Fruit fly (Drosophila melanogaster) whole organism, embryonic: ENCODE measurements around the gene Obp19c.

Experiments
- Blimp-1 ChIP-seq: fragments of 200-800 bp; sonication (Bioruptor generic); optimal IDR thresholded peaks from 3 replicates; lab custom pipeline; 2018; ENCODE audit warnings: missing biosample characterization, missing genetic modification characterization, mild to moderate bottlenecking, moderate library complexity, missing genetic modification reagents
- CG11093 ChIP-seq: fragments of 200-800 bp; sonication (Bioruptor generic); IDR thresholded peaks from 3 replicates; pipeline ENCODE4 v1.3.6; 2022; ENCODE audit warnings: missing biosample characterization, missing genetic modification characterization
- CG11723 ChIP-seq: fragments of 200-800 bp; sonication (Bioruptor generic); optimal IDR thresholded peaks from 2 replicates; lab custom pipeline; 2017; ENCODE audit warnings: missing biosample characterization, mild to moderate bottlenecking, missing genetic modification characterization
- CG13287 ChIP-seq: fragments of 200-800 bp; sonication (Bioruptor generic); IDR thresholded peaks from 2 replicates; pipeline ENCODE4 v1.3.6; 2022; ENCODE audit warnings: missing biosample characterization, missing genetic modification characterization; ENCODE audit not compliant: partially characterized antibody
- CG14710 ChIP-seq: fragments of 200-800 bp; sonication (Bioruptor generic); optimal IDR thresholded peaks from 3 replicates; lab custom pipeline; 2019; ENCODE audit warnings: missing biosample characterization, mild to moderate bottlenecking, missing genetic modification characterization, moderate library complexity
- CG15011 ChIP-seq: fragments of 200-800 bp; sonication (Bioruptor generic); optimal IDR thresholded peaks from 3 replicates; lab custom pipeline; 2018; ENCODE audit warnings: missing biosample characterization, mild to moderate bottlenecking, missing genetic modification characterization
- CG3065 ChIP-seq: fragments of 200-800 bp; sonication (Bioruptor generic); optimal IDR thresholded peaks from 2 replicates; lab custom pipeline; 2016; ENCODE audit warnings: missing biosample characterization, missing genetic modification characterization
- CG32532 ChIP-seq: fragments of 200-800 bp; sonication (Bioruptor generic); IDR thresholded peaks from 2 replicates; pipeline ENCODE4 v1.3.6; 2022; ENCODE audit warnings: missing biosample characterization, missing genetic modification characterization
- CG3995 ChIP-seq: fragments of 200-800 bp; sonication (Bioruptor generic); optimal IDR thresholded peaks from 3 replicates; lab custom pipeline; 2016; ENCODE audit warnings: missing biosample characterization, missing genetic modification characterization
- CG4820 ChIP-seq: fragments of 200-800 bp; sonication (Bioruptor generic); optimal IDR thresholded peaks from 3 replicates; lab custom pipeline; 2016; ENCODE audit warnings: missing biosample characterization, missing genetic modification characterization
- CG5953 ChIP-seq: fragments of 200-800 bp; sonication (Bioruptor generic); IDR thresholded peaks from 2 replicates; pipeline ENCODE4 v1.3.6; 2022; ENCODE audit warnings: missing biosample characterization, missing genetic modification characterization
- CG6813 ChIP-seq: fragments of 200-800 bp; sonication (Bioruptor generic); optimal IDR thresholded peaks from 2 replicates; lab custom pipeline; 2017; ENCODE audit warnings: missing biosample characterization, missing genetic modification characterization, mild to moderate bottlenecking, moderate library complexity, missing genetic modification reagents
- CG6854 ChIP-seq: fragments of 200-800 bp; sonication (Bioruptor generic); optimal IDR thresholded peaks from 3 replicates; lab custom pipeline; 2017; ENCODE audit warnings: missing biosample characterization, mild to moderate bottlenecking, missing genetic modification characterization
- CG8765 ChIP-seq: fragments of 200-800 bp; sonication (Bioruptor generic); IDR thresholded peaks from 2 replicates; pipeline ENCODE4 v1.3.6; 2022; ENCODE audit warnings: missing biosample characterization, missing genetic modification characterization
- CG8924 ChIP-seq: fragments of 200-800 bp; optimal IDR thresholded peaks from 3 replicates; lab custom pipeline; 2019; ENCODE audit warnings: missing biosample characterization, mild to moderate bottlenecking, missing genetic modification characterization, moderate library complexity
- Camta ChIP-seq: fragments of 200-800 bp; sonication (Bioruptor generic); optimal IDR thresholded peaks from 2 replicates; lab custom pipeline; 2016; ENCODE audit warnings: missing biosample characterization, missing genetic modification characterization
- D19B ChIP-seq: fragments of 200-800 bp; sonication (Bioruptor generic); optimal IDR thresholded peaks from 2 replicates; lab custom pipeline; 2017; ENCODE audit warnings: missing biosample characterization, mild to moderate bottlenecking, missing genetic modification characterization
- Dip3 ChIP-seq: fragments of 200-800 bp; sonication (Bioruptor generic); optimal IDR thresholded peaks from 3 replicates; lab custom pipeline; 2016; ENCODE audit warnings: missing biosample characterization, missing genetic modification characterization
- Ets97D ChIP-seq: fragments of 200-800 bp; sonication (Bioruptor generic); optimal IDR thresholded peaks from 3 replicates; lab custom pipeline; 2016; ENCODE audit warnings: missing biosample characterization, missing genetic modification characterization
- Jarid2 ChIP-seq: fragments of 200-800 bp; sonication (Bioruptor generic); optimal IDR thresholded peaks from 3 replicates; lab custom pipeline; 2017; ENCODE audit warnings: mild to moderate bottlenecking, missing biosample characterization, missing genetic modification reagents, missing genetic modification characterization
- Lpt ChIP-seq: fragments of >200 bp; optimal IDR thresholded peaks from 2 replicates; lab custom pipeline; 2018; ENCODE audit warnings: missing biosample characterization, missing genetic modification characterization
- Rfx ChIP-seq: fragments of 200-800 bp; sonication (Bioruptor generic); IDR thresholded peaks from 2 replicates; pipeline ENCODE4 v1.3.6; 2022; ENCODE audit warnings: missing biosample characterization, missing genetic modification characterization
- Scr ChIP-seq: fragments of 200-800 bp; sonication (Bioruptor generic); IDR thresholded peaks from 2 replicates; pipeline ENCODE4 v1.3.6; 2022; ENCODE audit warnings: missing biosample characterization, missing genetic modification characterization; ENCODE audit not compliant: partially characterized antibody
- Sox100B ChIP-seq: fragments of 200-800 bp; sonication (Bioruptor generic); optimal IDR thresholded peaks from 3 replicates; lab custom pipeline; 2018; ENCODE audit warnings: missing biosample characterization, mild to moderate bottlenecking, missing genetic modification characterization
- TFAM ChIP-seq: fragments of 200-800 bp; sonication (Bioruptor generic); optimal IDR thresholded peaks from 2 replicates; lab custom pipeline; 2017; ENCODE audit warnings: missing biosample characterization, missing genetic modification characterization, inconsistent platforms
- Trl ChIP-seq, 3 experiments: fragments of >200 bp in 2 of 3; fragments of 200-800 bp in 1 of 3; sonication (Bioruptor generic) in 1 of 3; optimal IDR thresholded peaks; 2 replicates in 1 of 3; 3 replicates in 2 of 3; lab custom pipeline; 2016 to 2017; ENCODE audit warnings: missing biosample characterization in 1 of 3, missing genetic modification characterization in 1 of 3
- Xbp1 ChIP-seq: fragments of 200-800 bp; sonication (Bioruptor generic); optimal IDR thresholded peaks from 3 replicates; lab custom pipeline; 2016; ENCODE audit warnings: missing biosample characterization, mild to moderate bottlenecking, missing genetic modification characterization
- ac ChIP-seq: fragments of 200-800 bp; sonication (Bioruptor generic); optimal IDR thresholded peaks from 3 replicates; lab custom pipeline; 2017; ENCODE audit warnings: missing biosample characterization, mild to moderate bottlenecking, missing genetic modification characterization
- ash1 ChIP-seq: fragments of 200-800 bp; sonication (Bioruptor generic); optimal IDR thresholded peaks from 2 replicates; lab custom pipeline; 2018; ENCODE audit warnings: missing biosample characterization, mild to moderate bottlenecking, missing genetic modification characterization
- chm ChIP-seq: fragments of 200-800 bp; sonication (Bioruptor generic); IDR thresholded peaks from 2 replicates; pipeline ENCODE4 v1.3.6; 2022; ENCODE audit warnings: missing biosample characterization, missing genetic modification characterization
- exex ChIP-seq: fragments of 200-800 bp; sonication (Bioruptor generic); optimal IDR thresholded peaks from 4 replicates; lab custom pipeline; 2018; ENCODE audit warnings: missing biosample characterization, mild to moderate bottlenecking, missing genetic modification characterization, moderate library complexity
- grn ChIP-seq: fragments of 200-800 bp; sonication (Bioruptor generic); optimal IDR thresholded peaks from 3 replicates; lab custom pipeline; 2017; ENCODE audit warnings: missing biosample characterization, missing genetic modification characterization
- hbn ChIP-seq: fragments of 200-800 bp; sonication (Bioruptor generic); IDR thresholded peaks from 2 replicates; pipeline ENCODE4 v1.3.6; 2022; ENCODE audit warnings: missing biosample characterization, missing genetic modification characterization; ENCODE audit not compliant: partially characterized antibody
- lbe ChIP-seq: fragments of 200-800 bp; sonication (Bioruptor generic); optimal IDR thresholded peaks from 2 replicates; lab custom pipeline; 2016; ENCODE audit warnings: missing biosample characterization, mild to moderate bottlenecking, missing genetic modification characterization
- lilli ChIP-seq: fragments of 200-800 bp; sonication (Bioruptor generic); optimal IDR thresholded peaks from 3 replicates; lab custom pipeline; 2016; ENCODE audit warnings: missing biosample characterization, missing genetic modification characterization
- lov ChIP-seq, 2 experiments: fragments of 200-800 bp in 1 of 2; fragments of >200 bp in 1 of 2; sonication (Bioruptor generic) in 1 of 2; IDR thresholded peaks in 1 of 2; optimal IDR thresholded peaks in 1 of 2; 2 replicates in 1 of 2; 3 replicates in 1 of 2; pipeline versions ENCODE4 v1.3.6 to Lab custom; 2017 to 2022; ENCODE audit warnings: missing biosample characterization in 1 of 2, missing genetic modification characterization in 1 of 2
- odd ChIP-seq: fragments of 200-800 bp; sonication (Bioruptor generic); optimal IDR thresholded peaks from 2 replicates; lab custom pipeline; 2017; ENCODE audit warnings: missing biosample characterization, mild to moderate bottlenecking, missing genetic modification characterization
- org-1 ChIP-seq: fragments of 200-800 bp; sonication (Bioruptor generic); optimal IDR thresholded peaks from 2 replicates; lab custom pipeline; 2017; ENCODE audit warnings: missing biosample characterization, missing genetic modification characterization
- scrt ChIP-seq: fragments of 200-800 bp; sonication (Bioruptor generic); optimal IDR thresholded peaks from 2 replicates; lab custom pipeline; 2018; ENCODE audit warnings: missing biosample characterization, mild to moderate bottlenecking, missing genetic modification characterization, moderate library complexity
- sisA ChIP-seq: fragments of 200-800 bp; sonication (Bioruptor generic); IDR thresholded peaks from 2 replicates; pipeline ENCODE4 v1.3.6; 2022; ENCODE audit warnings: missing biosample characterization, missing genetic modification characterization
- so ChIP-seq: fragments of 200-800 bp; sonication (Bioruptor generic); IDR thresholded peaks from 3 replicates; pipeline ENCODE4 v1.3.6; 2022; ENCODE audit warnings: missing biosample characterization, missing genetic modification characterization
- trem ChIP-seq: fragments of 200-800 bp; optimal IDR thresholded peaks from 3 replicates; lab custom pipeline; 2019; ENCODE audit warnings: missing biosample characterization, mild to moderate bottlenecking, missing genetic modification characterization, moderate library complexity
- twi ChIP-seq: fragments of 200-800 bp; optimal IDR thresholded peaks from 2 replicates; lab custom pipeline; 2019; ENCODE audit warnings: missing biosample characterization, mild to moderate bottlenecking, missing genetic modification characterization, moderate library complexity
- tx ChIP-seq: fragments of 200-800 bp; sonication (Bioruptor generic); optimal IDR thresholded peaks from 2 replicates; lab custom pipeline; 2016; ENCODE audit warnings: missing biosample characterization, missing genetic modification characterization
- wor ChIP-seq: fragments of 200-800 bp; sonication (Bioruptor generic); IDR thresholded peaks from 2 replicates; pipeline ENCODE4 v1.3.6; 2022; ENCODE audit warnings: missing biosample characterization, missing genetic modification characterization
- yki ChIP-seq: fragments of >200 bp; optimal IDR thresholded peaks from 3 replicates; lab custom pipeline; 2018
- zen2 ChIP-seq: fragments of 200-800 bp; sonication (Bioruptor generic); IDR thresholded peaks from 3 replicates; pipeline ENCODE4 v1.3.6; 2022; ENCODE audit warnings: missing biosample characterization, missing genetic modification characterization; ENCODE audit not compliant: partially characterized antibody
- zfh2 ChIP-seq: fragments of 200-800 bp; sonication (Bioruptor generic); optimal IDR thresholded peaks from 2 replicates; lab custom pipeline; 2016; ENCODE audit warnings: missing biosample characterization, missing genetic modification characterization

The Obp19c gene

dm6 chrX:20429482-20430204, 10.9 kb upstream of the Obp19c start, which contains the start of the genes CG11710 and mal (continued):
- TF ChIP-seq D19B = peak; percentile 83
- peak; percentile 67 for TF ChIP-seq Camta (GFP tag; lab: Kevin White, UChicago)
- peak; percentile 53 for TF ChIP-seq Scr (GFP tag; lab: Robert Waterston, UW)
- peak; percentile 66 for TF ChIP-seq CG3995 (GFP tag; lab: Kevin White, UChicago)
- peak; percentile 80 for TF ChIP-seq CG14710
- peak; percentile 73 for TF ChIP-seq Xbp1 (GFP tag; lab: Kevin White, UChicago)
- peak; percentile 67 for TF ChIP-seq lbe (GFP tag; lab: Kevin White, UChicago)
- no peak for TF ChIP-seq Lpt (GFP tag; lab: Kevin White, UChicago)
- TF ChIP-seq org-1 (GFP tag; lab: Kevin White, UChicago) = peak; percentile 57
- TF ChIP-seq CG6813 = peak; percentile 51
- TF ChIP-seq lilli (GFP tag; lab: Kevin White, UChicago) = peak; percentile 75
- no peak for TF ChIP-seq lov (optimal IDR thresholded peaks at IDR 0.05; lab: Kevin White, UChicago)
- no peak for TF ChIP-seq lov (GFP tag; IDR thresholded peaks at IDR 0.05; lab: Robert Waterston, UW)
- TF ChIP-seq ash1 (GFP tag; lab: Kevin White, UChicago) = no peak
- TF ChIP-seq Dip3 = peak; percentile 84
- peak; percentile 82 for TF ChIP-seq CG8924 (tag; lab: Kevin White, UChicago)
- no peak for TF ChIP-seq CG15011 (GFP tag; lab: Kevin White, UChicago)
- peak; percentile 45; the same call in 1 of the 3 replicates for TF ChIP-seq so
- peak; percentile 48 for TF ChIP-seq exex (tag; lab: Kevin White, UChicago)
- peak; percentile 44 for TF ChIP-seq Ets97D
- no peak for TF ChIP-seq hbn (GFP tag; lab: Robert Waterston, UW)
- no peak for TF ChIP-seq Sox100B (GFP tag; lab: Kevin White, UChicago)
- TF ChIP-seq twi (tag; lab: Kevin White, UChicago) = peak; percentile 61
- TF ChIP-seq zen2 (GFP tag; lab: Robert Waterston, UW) = no peak
- TF ChIP-seq tx (GFP tag; lab: Kevin White, UChicago) = peak; percentile 39
- TF ChIP-seq ac (GFP tag; lab: Kevin White, UChicago) = no peak
- TF ChIP-seq sisA = peak; percentile 72
- no peak for TF ChIP-seq chm (GFP tag; lab: Robert Waterston, UW)
- no peak for TF ChIP-seq grn (GFP tag; lab: Kevin White, UChicago)
- no peak for TF ChIP-seq CG8765
- TF ChIP-seq wor (GFP tag; lab: Robert Waterston, UW) = peak; percentile 62
- TF ChIP-seq CG11723 (GFP tag; lab: Kevin White, UChicago) = no peak
- peak; percentile 60 for TF ChIP-seq trem (tag; lab: Kevin White, UChicago)
- peak; percentile 73 for TF ChIP-seq CG11093
- no peak for TF ChIP-seq odd (GFP tag; lab: Kevin White, UChicago)
- TF ChIP-seq CG6854 (GFP tag; lab: Kevin White, UChicago) = peak; percentile 70
- TF ChIP-seq Rfx (GFP tag; lab: Robert Waterston, UW) = peak; percentile 84
- TF ChIP-seq CG4820 = peak; percentile 84
- TF ChIP-seq TFAM (GFP tag; lab: Kevin White, UChicago) = no peak
- TF ChIP-seq zfh2 (GFP tag; lab: Kevin White, UChicago) = peak; percentile 73
- no peak for TF ChIP-seq Trl (optimal IDR thresholded peaks at IDR 0.05; lab: Kevin White, UChicago)
- TF ChIP-seq Trl (GFP tag; optimal IDR thresholded peaks at IDR 0.05; lab: Kevin White, UChicago) = peak; percentile 63
- TF ChIP-seq CG5953 (GFP tag; lab: Robert Waterston, UW) = no peak
- no peak for TF ChIP-seq CG3065 (GFP tag; lab: Kevin White, UChicago)
- no peak for TF ChIP-seq Jarid2 (GFP tag; lab: Kevin White, UChicago)
- TF ChIP-seq CG32532 (GFP tag; lab: Robert Waterston, UW) = peak; percentile 78
- peak; percentile 51 for TF ChIP-seq CG13287 (GFP tag; lab: Robert Waterston, UW)
- peak; percentile 79 for TF ChIP-seq Blimp-1 (GFP tag; lab: Kevin White, UChicago)
- peak; percentile 84 for TF ChIP-seq scrt (GFP tag; lab: Kevin White, UChicago)
- no peak for TF ChIP-seq yki
